Worm (Caenorhabditis elegans) whole organism, late embryonic: Measurements from ENCODE around the gene kin-4.
"Not testable (repeated sequence)": the region's sequence is repeated elsewhere in the genome, so short reads cannot be mapped to it uniquely, and the experiment has no call there.

Experiments
- K02D7.2 ChIP-seq: sonication (generic microtip); optimal IDR thresholded peaks from 2 replicates; lab custom pipeline; 2017; ENCODE audit warnings: mild to moderate bottlenecking, missing genetic modification characterization, missing compliant biosample characterization
- T23F11.4 ChIP-seq: fragments of 200-800 bp; sonication (Bioruptor generic); optimal IDR thresholded peaks from 2 replicates; lab custom pipeline; 2018; ENCODE audit warnings: mild to moderate bottlenecking, missing genetic modification characterization, missing compliant biosample characterization
- Y22D7AL.16 ChIP-seq: sonication (generic microtip); optimal IDR thresholded peaks from 2 replicates; lab custom pipeline; 2016; ENCODE audit warnings: missing genetic modification characterization, missing compliant biosample characterization
- ahr-1 ChIP-seq: sonication (generic microtip); optimal IDR thresholded peaks from 2 replicates; lab custom pipeline; 2016; ENCODE audit warnings: missing genetic modification characterization, missing compliant biosample characterization
- ceh-22 ChIP-seq: sonication (generic microtip); optimal IDR thresholded peaks from 2 replicates; lab custom pipeline; 2017; ENCODE audit warnings: missing biosample characterization, missing genetic modification characterization
- ceh-34 ChIP-seq: sonication (generic microtip); optimal IDR thresholded peaks from 2 replicates; lab custom pipeline; 2016; ENCODE audit warnings: mild to moderate bottlenecking, missing genetic modification characterization, missing compliant biosample characterization
- ceh-45 ChIP-seq: fragments of 200-800 bp; sonication (Bioruptor generic); IDR thresholded peaks from 2 replicates; pipeline ENCODE4 v1.3.6; 2022; ENCODE audit warnings: missing genetic modification reagents, missing genetic modification characterization, missing compliant biosample characterization
- ceh-6 ChIP-seq: fragments of 200-800 bp; sonication (Bioruptor generic); optimal IDR thresholded peaks from 2 replicates; lab custom pipeline; 2018; ENCODE audit warnings: mild to moderate bottlenecking, missing genetic modification characterization, missing compliant biosample characterization
- che-1 ChIP-seq: sonication (generic microtip); optimal IDR thresholded peaks from 2 replicates; lab custom pipeline; 2016; ENCODE audit warnings: mild to moderate bottlenecking, missing genetic modification characterization, missing compliant biosample characterization
- dve-1 ChIP-seq: sonication (generic microtip); optimal IDR thresholded peaks from 2 replicates; lab custom pipeline; 2017; ENCODE audit warnings: antibody characterized with exemption, mild to moderate bottlenecking, missing genetic modification characterization, missing compliant biosample characterization
- ets-4 ChIP-seq: sonication (generic microtip); optimal IDR thresholded peaks from 2 replicates; lab custom pipeline; 2016; ENCODE audit warnings: missing genetic modification characterization, missing compliant biosample characterization
- fkh-10 ChIP-seq: fragments of 150-350 bp; optimal IDR thresholded peaks from 2 replicates; lab custom pipeline; 2014; ENCODE audit warnings: missing biosample characterization, missing genetic modification reagents, missing genetic modification characterization
- fkh-6 ChIP-seq: sonication (generic microtip); optimal IDR thresholded peaks from 2 replicates; lab custom pipeline; 2016; ENCODE audit warnings: missing genetic modification characterization, missing compliant biosample characterization
- gmeb-2 ChIP-seq: sonication (generic microtip); optimal IDR thresholded peaks from 2 replicates; lab custom pipeline; 2016; ENCODE audit warnings: missing genetic modification characterization, inconsistent platforms, missing compliant biosample characterization
- hlh-6 ChIP-seq: sonication (generic microtip); optimal IDR thresholded peaks from 2 replicates; lab custom pipeline; 2016; ENCODE audit warnings: missing genotype, missing genetic modification characterization, missing compliant biosample characterization
- lim-6 ChIP-seq: sonication (generic microtip); optimal IDR thresholded peaks from 2 replicates; lab custom pipeline; 2016; ENCODE audit warnings: missing genetic modification characterization, missing compliant biosample characterization
- madf-2 ChIP-seq: sonication (generic microtip); optimal IDR thresholded peaks from 2 replicates; lab custom pipeline; 2017; ENCODE audit warnings: missing genetic modification characterization, missing compliant biosample characterization
- npax-4 ChIP-seq: sonication (generic microtip); optimal IDR thresholded peaks from 2 replicates; lab custom pipeline; 2016; ENCODE audit warnings: missing genetic modification characterization, missing compliant biosample characterization
- pat-9 ChIP-seq: fragments of 200-800 bp; sonication (Bioruptor generic); optimal IDR thresholded peaks from 2 replicates; lab custom pipeline; 2018; ENCODE audit warnings: mild to moderate bottlenecking, missing genetic modification characterization, moderate library complexity, missing compliant biosample characterization
- pha-4 ChIP-seq: fragments of 150-350 bp; optimal IDR thresholded peaks from 2 replicates; lab custom pipeline; 2018; ENCODE audit warnings: missing biosample characterization, missing genetic modification reagents, missing genetic modification characterization
- ref-2 ChIP-seq: sonication (generic microtip); optimal IDR thresholded peaks from 2 replicates; lab custom pipeline; 2016; ENCODE audit warnings: missing genetic modification characterization, missing compliant biosample characterization
- rnt-1 ChIP-seq: sonication (generic microtip); optimal IDR thresholded peaks from 2 replicates; lab custom pipeline; 2016; ENCODE audit warnings: missing genetic modification characterization, missing compliant biosample characterization
- sox-2 ChIP-seq: fragments of 200-800 bp; sonication (Bioruptor generic); IDR thresholded peaks from 2 replicates; pipeline ENCODE4 v1.3.6; 2022; ENCODE audit warnings: missing genetic modification reagents, missing genetic modification characterization, missing compliant biosample characterization
- sox-4 ChIP-seq: sonication (generic microtip); optimal IDR thresholded peaks from 2 replicates; lab custom pipeline; 2017; ENCODE audit warnings: mild to moderate bottlenecking, missing genetic modification characterization, inconsistent platforms, missing compliant biosample characterization
- syd-9 ChIP-seq: sonication (generic microtip); optimal IDR thresholded peaks from 2 replicates; lab custom pipeline; 2016; ENCODE audit warnings: mild to moderate bottlenecking, missing genetic modification characterization, moderate library complexity, missing compliant biosample characterization
- tbx-2 ChIP-seq: sonication (generic microtip); optimal IDR thresholded peaks from 2 replicates; lab custom pipeline; 2016; ENCODE audit warnings: missing genetic modification characterization, missing compliant biosample characterization
- ttx-3 ChIP-seq: sonication (generic microtip); optimal IDR thresholded peaks from 2 replicates; lab custom pipeline; 2016; ENCODE audit warnings: missing genetic modification reagents, missing genetic modification characterization, missing compliant biosample characterization
- unc-55 ChIP-seq: sonication (generic microtip); optimal IDR thresholded peaks from 2 replicates; lab custom pipeline; 2017; ENCODE audit warnings: missing biosample characterization, missing genetic modification reagents, missing genetic modification characterization
- unc-86 ChIP-seq: sonication (generic microtip); optimal IDR thresholded peaks from 2 replicates; lab custom pipeline; 2016; ENCODE audit warnings: missing genetic modification characterization, missing compliant biosample characterization

Gene kin-4

ce11 chrIV:11398267-11398825, 27.2 kb upstream of the kin-4 start, which contains the start of gene dsl-6:
Gene dsl-6, minus strand, starts transcription at chrIV:11398317.
- TF ChIP-seq sox-4, ahr-1, pat-9: not testable (repeated sequence)

ce11 chrIV:11401482-11401881, 24.1 kb upstream of the kin-4 start:
- TF ChIP-seq ets-4 (tag; lab: Kevin White, UChicago) (no peak), rnt-1 (tag; lab: Kevin White, UChicago) (no peak), fkh-10 (GFP tag; lab: Kevin White, UChicago) (no peak), hlh-6 (no peak), ceh-45 (GFP tag; lab: Robert Waterston, UW) (no peak), syd-9 (no peak), dve-1 (tag; lab: Kevin White, UChicago) (no peak), pha-4 (tag; lab: Kevin White, UChicago) (no peak), ceh-34 (tag; lab: Kevin White, UChicago) (no peak), Y22D7AL.16 (tag; lab: Kevin White, UChicago) (no peak), unc-86 (tag; lab: Kevin White, UChicago) (no peak), ahr-1 (no peak), unc-55 (GFP tag; lab: Kevin White, UChicago) (no peak), K02D7.2 (tag; lab: Kevin White, UChicago) (no peak), npax-4 (tag; lab: Kevin White, UChicago) (no peak)

ce11 chrIV:11403288-11403991, 22.1 kb upstream of the kin-4 start, which contains the start of the genes memi-3 and cyp-31A2:
Gene memi-3, minus strand, starts transcription at chrIV:11403338.
Gene cyp-31A2, plus strand, starts transcription at chrIV:11403961.
- TF ChIP-seq tbx-2 (no peak), madf-2 (tag; lab: Kevin White, UChicago) (no peak), ttx-3 (tag; lab: Kevin White, UChicago) (no peak), pha-4 (tag; lab: Kevin White, UChicago) (no peak), ceh-22 (no peak), rnt-1 (tag; lab: Kevin White, UChicago) (no peak), ets-4 (tag; lab: Kevin White, UChicago) (no peak), ceh-6 (GFP tag; lab: Kevin White, UChicago) (no peak), Y22D7AL.16 (tag; lab: Kevin White, UChicago) (no peak), gmeb-2 (tag; lab: Kevin White, UChicago) (no peak), che-1 (tag; lab: Kevin White, UChicago) (no peak), fkh-6 (tag; lab: Kevin White, UChicago) (no peak), hlh-6 (no peak)
- TF ChIP-seq, all 69 proteins: peak for 0

ce11 chrIV:11406744-11407690, 18.5 kb upstream of the kin-4 start, which contains the start of the genes his-63 and his-64:
Gene his-63, minus strand, starts transcription at chrIV:11406861.
Gene his-64, plus strand, starts transcription at chrIV:11407116.
- TF ChIP-seq ref-2 (tag; lab: Kevin White, UChicago): peak; percentile 3
- TF ChIP-seq sox-2: peak; percentile 36

ce11 chrIV:11410084-11410483, 15.5 kb upstream of the kin-4 start, which contains the start of gene gfat-2:
Gene gfat-2, plus strand, starts transcription at chrIV:11410228.
- TF ChIP-seq ahr-1 (no peak), lim-6 (tag; lab: Kevin White, UChicago) (no peak), T23F11.4 (GFP tag; lab: Kevin White, UChicago) (no peak)
